Fruit fly (Drosophila melanogaster): ENCODE data around the gene CG11342.

DNA sequence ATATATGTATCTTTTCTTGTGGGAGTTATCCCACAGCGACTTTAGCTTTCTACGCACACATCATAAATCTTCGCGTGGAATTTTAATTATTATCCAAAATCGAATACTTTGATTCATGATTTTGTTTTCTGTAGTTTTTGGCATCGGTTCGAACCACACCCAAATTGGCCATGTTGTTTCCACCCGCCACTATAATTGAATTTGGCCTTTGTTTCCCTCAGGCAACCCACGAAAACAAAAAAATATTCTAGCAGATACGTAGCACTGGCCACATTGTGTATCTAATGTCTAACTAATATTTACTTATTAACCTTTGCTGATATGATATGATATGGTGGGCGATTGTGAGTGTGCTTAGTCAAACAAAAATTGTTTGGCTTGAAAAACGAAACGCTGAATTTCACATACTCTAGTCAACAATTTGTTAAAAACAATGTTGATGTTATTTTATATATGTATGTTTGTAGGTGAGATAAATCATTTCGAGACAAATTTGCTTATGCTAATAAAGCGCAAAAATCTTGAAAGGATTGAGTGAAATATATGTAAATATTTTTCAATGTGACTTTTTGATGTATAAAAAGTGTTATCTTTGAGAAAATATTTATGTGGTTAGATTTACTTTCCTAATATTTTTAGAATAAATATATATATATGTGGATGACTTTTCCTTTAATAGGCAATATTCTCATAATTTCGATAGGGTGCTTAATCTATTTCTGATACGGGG lies 12.2 kb downstream of the CG11342 start:
- TF ChIP-seq tj (GFP tag; optimal IDR thresholded peaks at IDR 0.05) (no peak), CG7101 (tag; optimal IDR thresholded peaks at IDR 0.05) (no peak), bab1 (GFP tag; optimal IDR thresholded peaks at IDR 0.05) (no peak), CG33017 (tag; optimal IDR thresholded peaks at IDR 0.05) (no peak), Crg-1 (GFP tag; optimal IDR thresholded peaks at IDR 0.05) (no peak), pad (GFP tag; optimal IDR thresholded peaks at IDR 0.05) (no peak)
